Fruit fly (Drosophila melanogaster) whole organism, pupa: ENCODE results near the gene SPH93.

Experiments used
- CG10348 ChIP-seq: fragments of 200-800 bp; sonication (Bioruptor generic); IDR thresholded peaks from 2 replicates; pipeline ENCODE4 v1.3.6; 2022; ENCODE audit warnings: missing biosample characterization, missing genetic modification characterization
- CG12605 ChIP-seq: fragments of 200-800 bp; sonication (Bioruptor generic); IDR thresholded peaks from 2 replicates; pipeline ENCODE4 v1.3.6; 2022; ENCODE audit warnings: missing biosample characterization, missing genetic modification characterization
- CG13204 ChIP-seq: fragments of 200-800 bp; sonication (Bioruptor generic); optimal IDR thresholded peaks from 2 replicates; lab custom pipeline; 2018; ENCODE audit warnings: missing biosample characterization, mild to moderate bottlenecking, missing genetic modification characterization, moderate library complexity
- CG14655 ChIP-seq: fragments of 200-800 bp; sonication (Bioruptor generic); optimal IDR thresholded peaks from 3 replicates; lab custom pipeline; 2017; ENCODE audit warnings: mild to moderate bottlenecking, missing biosample characterization, missing genetic modification reagents, missing genetic modification characterization
- CG15710 ChIP-seq: fragments of 200-800 bp; sonication (Bioruptor generic); optimal IDR thresholded peaks from 2 replicates; lab custom pipeline; 2018; ENCODE audit warnings: missing biosample characterization, mild to moderate bottlenecking, missing genetic modification characterization, moderate library complexity
- CG17806 ChIP-seq: fragments of 200-800 bp; sonication (Bioruptor generic); optimal IDR thresholded peaks from 2 replicates; lab custom pipeline; 2018; ENCODE audit warnings: missing biosample characterization, mild to moderate bottlenecking, missing genetic modification characterization, moderate library complexity
- CG32121 ChIP-seq: fragments of 200-800 bp; sonication (Bioruptor generic); IDR thresholded peaks from 2 replicates; pipeline ENCODE4 v1.3.6; 2022; ENCODE audit warnings: missing biosample characterization, missing genetic modification characterization
- CG34367 ChIP-seq: fragments of 200-800 bp; sonication (Bioruptor generic); optimal IDR thresholded peaks from 2 replicates; lab custom pipeline; 2018; ENCODE audit warnings: missing biosample characterization, mild to moderate bottlenecking, missing genetic modification characterization
- CG4496 ChIP-seq: fragments of 200-800 bp; sonication (Bioruptor generic); IDR thresholded peaks from 3 replicates; pipeline ENCODE4 v1.3.6; 2022; ENCODE audit warnings: missing biosample characterization, missing genetic modification characterization
- CG8159 ChIP-seq: fragments of 200-800 bp; sonication (Bioruptor generic); optimal IDR thresholded peaks from 3 replicates; lab custom pipeline; 2018; ENCODE audit warnings: missing biosample characterization, mild to moderate bottlenecking, missing genetic modification characterization, moderate library complexity
- CG8301 ChIP-seq: fragments of 200-800 bp; sonication (Bioruptor generic); optimal IDR thresholded peaks from 2 replicates; lab custom pipeline; 2018; ENCODE audit warnings: missing biosample characterization, mild to moderate bottlenecking, missing genetic modification characterization
- CG9948 ChIP-seq: fragments of 200-800 bp; sonication (Bioruptor generic); optimal IDR thresholded peaks from 2 replicates; lab custom pipeline; 2018; ENCODE audit warnings: missing biosample characterization, mild to moderate bottlenecking, missing genetic modification characterization, moderate library complexity
- D1 ChIP-seq: fragments of 200-800 bp; sonication (Bioruptor generic); optimal IDR thresholded peaks from 2 replicates; lab custom pipeline; 2018; ENCODE audit warnings: missing biosample characterization, mild to moderate bottlenecking, missing genetic modification characterization, moderate library complexity
- EcR ChIP-seq: fragments of 200-800 bp; sonication (Bioruptor generic); optimal IDR thresholded peaks from 3 replicates; lab custom pipeline; 2019; ENCODE audit warnings: missing biosample characterization, missing genetic modification characterization, mild to moderate bottlenecking, moderate library complexity, missing genetic modification reagents
- Ets98B ChIP-seq: fragments of 200-800 bp; sonication (Bioruptor generic); IDR thresholded peaks from 2 replicates; pipeline ENCODE4 v1.3.6; 2022; ENCODE audit warnings: missing biosample characterization, missing genetic modification characterization
- Pif1A ChIP-seq: fragments of 200-800 bp; sonication (Bioruptor generic); optimal IDR thresholded peaks from 3 replicates; lab custom pipeline; 2016; ENCODE audit warnings: missing biosample characterization, missing genetic modification characterization
- Pif1B ChIP-seq: fragments of 200-800 bp; sonication (Bioruptor generic); optimal IDR thresholded peaks from 3 replicates; lab custom pipeline; 2016; ENCODE audit warnings: missing biosample characterization, missing genetic modification characterization
- Snoo ChIP-seq: fragments of 200-800 bp; sonication (Bioruptor generic); optimal IDR thresholded peaks from 3 replicates; lab custom pipeline; 2017; ENCODE audit warnings: missing biosample characterization, mild to moderate bottlenecking, missing genetic modification characterization, inconsistent platforms
- fd96Ca ChIP-seq: fragments of 200-800 bp; sonication (Bioruptor generic); IDR thresholded peaks from 3 replicates; pipeline ENCODE4 v1.3.6; 2022; ENCODE audit warnings: missing biosample characterization, missing genetic modification characterization
- gl ChIP-seq: fragments of 200-800 bp; sonication (Bioruptor generic); optimal IDR thresholded peaks from 2 replicates; lab custom pipeline; 2018; ENCODE audit warnings: missing biosample characterization, mild to moderate bottlenecking, missing genetic modification characterization
- rn ChIP-seq: fragments of 200-800 bp; sonication (Bioruptor generic); IDR thresholded peaks from 2 replicates; pipeline ENCODE4 v1.3.6; 2022; ENCODE audit warnings: missing biosample characterization, missing genetic modification characterization

Gene SPH93

dm6 chr2L:17472582-17473524 is 17.1 kb upstream of the SPH93 start, which contains the start of gene BicD:
TSS of gene BicD (minus strand) at chr2L:17473215.
- TF ChIP-seq CG12605 (GFP tag; lab: Robert Waterston, UW) = 0 out of 2 replicates have a peak, but pooled peaks have one; percentile 20
- TF ChIP-seq CG15710 (tag; lab: Kevin White, UChicago) = no peak
- peak; percentile 23; the same call in 1 of the 2 replicates for TF ChIP-seq Ets98B (GFP tag; lab: Robert Waterston, UW)
- TF ChIP-seq Pif1A (GFP tag; lab: Kevin White, UChicago) = no peak
- TF ChIP-seq CG14655 (GFP tag; lab: Kevin White, UChicago) = no peak
- TF ChIP-seq CG4496 (GFP tag; lab: Robert Waterston, UW) = peak; percentile 22; the same call in 1 of the 3 replicates
- no peak for TF ChIP-seq CG10348 (GFP tag; lab: Robert Waterston, UW)
- no peak for TF ChIP-seq CG34367 (tag; lab: Kevin White, UChicago)
- TF ChIP-seq EcR (GFP tag; lab: Kevin White, UChicago) = peak; percentile 20

DNA sequence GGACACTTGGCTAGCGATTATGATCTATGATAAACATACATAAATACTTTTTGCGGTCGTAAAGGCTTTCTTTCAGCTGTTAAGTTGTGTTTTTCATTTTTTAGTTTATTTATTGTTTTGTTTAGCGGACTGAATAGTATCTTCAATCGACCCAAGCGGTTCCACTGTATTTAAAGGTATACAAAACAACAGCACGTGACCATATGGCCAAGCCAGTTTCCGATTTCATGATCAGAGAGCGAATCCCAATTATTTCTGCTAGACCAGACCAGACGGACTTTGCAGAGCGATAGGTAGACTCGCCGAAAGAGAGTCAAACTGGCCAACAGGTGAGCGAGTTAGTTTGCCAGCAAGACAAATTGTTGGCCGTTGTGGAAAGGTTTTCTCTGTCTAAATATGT is 15.8 kb upstream of the SPH93 start, which contains the start of gene Sgt:
Sgt (plus strand) TSS at position 80 of the 400 bp plus-strand sequence.
- TF ChIP-seq CG10348 (GFP tag; lab: Robert Waterston, UW) (no peak), Pif1B (GFP tag; lab: Kevin White, UChicago) (no peak)

- TF ChIP-seq CG9948 = no peak
- TF ChIP-seq Snoo = no peak
Observed at dm6 chr2L:17470630-17471029, 14.9 kb upstream of the SPH93 start.

- TF ChIP-seq CG13204 (GFP tag; lab: Kevin White, UChicago) = no peak
- peak; percentile 34 for TF ChIP-seq Pif1A (GFP tag; lab: Kevin White, UChicago)
- no peak for TF ChIP-seq EcR (GFP tag; lab: Kevin White, UChicago)
- TF ChIP-seq CG8159 (tag; lab: Kevin White, UChicago) = peak; percentile 44
- no peak for TF ChIP-seq rn (GFP tag; lab: Robert Waterston, UW)
- peak; percentile 54 for TF ChIP-seq CG8301
- TF ChIP-seq CG34367 (tag; lab: Kevin White, UChicago) = peak; percentile 28
- no peak for TF ChIP-seq Snoo
- TF ChIP-seq Ets98B (GFP tag; lab: Robert Waterston, UW) = no peak; the same call in 1 of the 2 replicates
- peak; percentile 49 for TF ChIP-seq CG15710 (tag; lab: Kevin White, UChicago)
- TF ChIP-seq CG9948 = peak; percentile 46
- TF ChIP-seq CG12605 (GFP tag; lab: Robert Waterston, UW) = peak; percentile 38; the same call in 1 of the 2 replicates
- TF ChIP-seq Pif1B (GFP tag; lab: Kevin White, UChicago) = no peak
- TF ChIP-seq fd96Ca (GFP tag; lab: Robert Waterston, UW) = 0 out of 3 replicates have a peak, but pooled peaks have one; percentile 12
- TF ChIP-seq CG17806 = peak; percentile 36
- no peak for TF ChIP-seq gl
- peak; percentile 53 for TF ChIP-seq CG4496 (GFP tag; lab: Robert Waterston, UW)
- 0 out of 2 replicates have a peak, but pooled peaks have one; percentile 48 for TF ChIP-seq CG32121
- TF ChIP-seq CG14655 (GFP tag; lab: Kevin White, UChicago) = peak; percentile 56
- no peak for TF ChIP-seq CG10348 (GFP tag; lab: Robert Waterston, UW)
- no peak for TF ChIP-seq D1 (tag; lab: Kevin White, UChicago)
Observed at dm6 chr2L:17466950-17467349, 11.2 kb upstream of the SPH93 start.

- peak; percentile 88 for TF ChIP-seq CG8301
- TF ChIP-seq Ets98B (GFP tag; lab: Robert Waterston, UW) = peak; percentile 86; the same call in 1 of the 2 replicates
- peak; percentile 61 for TF ChIP-seq gl
- TF ChIP-seq CG10348 (GFP tag; lab: Robert Waterston, UW) = peak; percentile 48; the same call in 1 of the 2 replicates
- peak; percentile 40; the same call in 1 of the 2 replicates for TF ChIP-seq rn (GFP tag; lab: Robert Waterston, UW)
- TF ChIP-seq Snoo = peak; percentile 26
- TF ChIP-seq fd96Ca (GFP tag; lab: Robert Waterston, UW) = peak; percentile 70; the same call in 2 of the 3 replicates
- peak; percentile 83 for TF ChIP-seq CG9948
- TF ChIP-seq Pif1B (GFP tag; lab: Kevin White, UChicago) = peak; percentile 65
- peak; percentile 79; the same call in 1 of the 2 replicates for TF ChIP-seq CG12605 (GFP tag; lab: Robert Waterston, UW)
- TF ChIP-seq CG8159 (tag; lab: Kevin White, UChicago) = peak; percentile 82
- TF ChIP-seq CG32121 = peak; percentile 80
- peak; percentile 53 for TF ChIP-seq D1 (tag; lab: Kevin White, UChicago)
- peak; percentile 81 for TF ChIP-seq Pif1A (GFP tag; lab: Kevin White, UChicago)
- TF ChIP-seq CG4496 (GFP tag; lab: Robert Waterston, UW) = peak; percentile 87
- TF ChIP-seq CG15710 (tag; lab: Kevin White, UChicago) = peak; percentile 77
- peak; percentile 82 for TF ChIP-seq CG34367 (tag; lab: Kevin White, UChicago)
- peak; percentile 81 for TF ChIP-seq CG17806
- TF ChIP-seq CG14655 (GFP tag; lab: Kevin White, UChicago) = peak; percentile 87
- TF ChIP-seq CG13204 (GFP tag; lab: Kevin White, UChicago) = no peak
- TF ChIP-seq EcR (GFP tag; lab: Kevin White, UChicago) = no peak
Observed at dm6 chr2L:17465915-17466677, 10.4 kb upstream of the SPH93 start.
